Fruit fly (Drosophila melanogaster) Kc167 (cell line): ENCODE data around the gene CG14543.

Experiments used
- Myc ChIP-seq: fragments of >200 bp; optimal IDR thresholded peaks from 2 replicates; lab custom pipeline; 2017; ENCODE audit warnings: missing external identifiers
- Sin3A ChIP-seq: fragments of >200 bp; optimal IDR thresholded peaks from 2 replicates; lab custom pipeline; 2018; ENCODE audit warnings: missing external identifiers
- h ChIP-seq: fragments of >200 bp; optimal IDR thresholded peaks from 3 replicates; lab custom pipeline; 2018; ENCODE audit warnings: missing external identifiers
- insv ChIP-seq: fragments of >200 bp; optimal IDR thresholded peaks from 3 replicates; lab custom pipeline; 2018; ENCODE audit warnings: missing external identifiers
- psq ChIP-seq: fragments of >200 bp; optimal IDR thresholded peaks from 2 replicates; lab custom pipeline; 2017; ENCODE audit warnings: missing external identifiers

- TF ChIP-seq psq (lab: Kevin White, UChicago), result no peak
- no peak for TF ChIP-seq insv (lab: Kevin White, UChicago)
- TF ChIP-seq Myc (lab: Kevin White, UChicago), result no peak
- TF ChIP-seq h (lab: Kevin White, UChicago), result no peak
- no peak for TF ChIP-seq Sin3A
Observed at dm6 chr3R:26032611-26033001, 23.8 kb upstream of the CG14543 start.
